Fruit fly (Drosophila melanogaster): ENCODE data around the gene Ten-a.

The Ten-a gene

dm6 chrX:12203555-12203955 lies 160.1 kb downstream of the Ten-a start (continued):
- TF ChIP-seq tx (GFP tag; optimal IDR thresholded peaks at IDR 0.05): no peak
- peak; percentile 34 for TF ChIP-seq CG7786 (GFP tag; optimal IDR thresholded peaks at IDR 0.05)
- no peak for TF ChIP-seq wdn (GFP tag; IDR thresholded peaks at IDR 0.05)
- TF ChIP-seq shn (GFP tag; optimal IDR thresholded peaks at IDR 0.05): peak; percentile 70
- peak in 1 of 3 experiments; percentile 20 for TF ChIP-seq lola (GFP tag; optimal IDR thresholded peaks at IDR 0.05)
- peak; percentile 53; the same call in 1 of the 2 replicates for TF ChIP-seq Bgb (GFP tag; IDR thresholded peaks at IDR 0.05; ENCODE audit: partially characterized antibody)
- TF ChIP-seq CG8359 (GFP tag; optimal IDR thresholded peaks at IDR 0.05; ENCODE audit: borderline replicate concordance): peak; percentile 42
- no peak for TF ChIP-seq ro (GFP tag; IDR thresholded peaks at IDR 0.05)
- TF ChIP-seq Hmx (GFP tag; optimal IDR thresholded peaks at IDR 0.05): no peak
- TF ChIP-seq ham (GFP tag; IDR thresholded peaks at IDR 0.05): no peak
- peak; percentile 20; the same call in 1 of the 3 replicates for TF ChIP-seq row (GFP tag; IDR thresholded peaks at IDR 0.05)
- TF ChIP-seq CG10209 (GFP tag; optimal IDR thresholded peaks at IDR 0.05): peak; percentile 57
- TF ChIP-seq da (GFP tag; optimal IDR thresholded peaks at IDR 0.05): no peak
- TF ChIP-seq ftz-f1 (GFP tag; optimal IDR thresholded peaks at IDR 0.05): peak; percentile 55
- TF ChIP-seq B-H1 (GFP tag; IDR thresholded peaks at IDR 0.05): peak; percentile 23; the same call in 1 of the 3 replicates
- TF ChIP-seq CG7271 (tag; optimal IDR thresholded peaks at IDR 0.05): peak; percentile 85
- TF ChIP-seq bab2 (GFP tag; optimal IDR thresholded peaks at IDR 0.05): no peak
- TF ChIP-seq toy (GFP tag; IDR thresholded peaks at IDR 0.05): no peak
- TF ChIP-seq dpn (GFP tag; optimal IDR thresholded peaks at IDR 0.05): peak; percentile 12 to 67
- TF ChIP-seq CG5953 (GFP tag; IDR thresholded peaks at IDR 0.05): peak; percentile 61; the same call in 1 of the 2 replicates
- peak; percentile 61 for TF ChIP-seq schlank (tag; optimal IDR thresholded peaks at IDR 0.05)
- no peak for TF ChIP-seq kay (GFP tag; optimal IDR thresholded peaks at IDR 0.05)
- TF ChIP-seq CG7745 (tag; optimal IDR thresholded peaks at IDR 0.05): peak; percentile 10
- TF ChIP-seq eyg (GFP tag; optimal IDR thresholded peaks at IDR 0.05): peak; percentile 54
- peak; percentile 91 for TF ChIP-seq chm (GFP tag; IDR thresholded peaks at IDR 0.05)
- peak; percentile 83 for TF ChIP-seq CG6854 (GFP tag; optimal IDR thresholded peaks at IDR 0.05)
- TF ChIP-seq cad (GFP tag; optimal IDR thresholded peaks at IDR 0.05): no peak
- TF ChIP-seq sob (GFP tag; IDR thresholded peaks at IDR 0.05): peak; percentile 78
- TF ChIP-seq Dbx (GFP tag; IDR thresholded peaks at IDR 0.05): peak; percentile 72; the same call in 2 of the 3 replicates
- no peak for TF ChIP-seq Aef1 (GFP tag; IDR thresholded peaks at IDR 0.05)
- TF ChIP-seq onecut (GFP tag; IDR thresholded peaks at IDR 0.05): peak; percentile 86
- peak; percentile 88 for TF ChIP-seq ash1 (GFP tag; optimal IDR thresholded peaks at IDR 0.05)
- no peak for TF ChIP-seq Doc2 (GFP tag; IDR thresholded peaks at IDR 0.05)
- TF ChIP-seq Antp (GFP tag; optimal IDR thresholded peaks at IDR 0.05): peak; percentile 65
- peak; percentile 30 for TF ChIP-seq CG12155 (GFP tag; optimal IDR thresholded peaks at IDR 0.05)
- TF ChIP-seq CG5180 (GFP tag; optimal IDR thresholded peaks at IDR 0.05): peak; percentile 66
- peak; percentile 3 for TF ChIP-seq Dp (GFP tag; optimal IDR thresholded peaks at IDR 0.05)
- TF ChIP-seq luna (GFP tag; optimal IDR thresholded peaks at IDR 0.05): peak; percentile 43
- peak; percentile 36; the same call in 1 of the 2 replicates for TF ChIP-seq amos (GFP tag; IDR thresholded peaks at IDR 0.05; ENCODE audit: partially characterized antibody)
- TF ChIP-seq dati (GFP tag; IDR thresholded peaks at IDR 0.05): 0 out of 2 replicates have a peak, but pooled peaks have one; percentile 20
- TF ChIP-seq bigmax (GFP tag; optimal IDR thresholded peaks at IDR 0.05): peak; percentile 58
- TF ChIP-seq tin (GFP tag; optimal IDR thresholded peaks at IDR 0.05): peak; percentile 27
- TF ChIP-seq Adf1 (GFP tag; IDR thresholded peaks at IDR 0.05): peak; percentile 64
- TF ChIP-seq Dref (GFP tag; IDR thresholded peaks at IDR 0.05): no peak
- TF ChIP-seq D (optimal IDR thresholded peaks at IDR 0.05): peak; percentile 49
- peak; percentile 59 for TF ChIP-seq D (GFP tag; optimal IDR thresholded peaks at IDR 0.05)
- no peak; the same call in 1 of the 2 replicates for TF ChIP-seq inv (GFP tag; IDR thresholded peaks at IDR 0.05; ENCODE audit: partially characterized antibody)
- peak; percentile 64; the same call in 1 of the 2 replicates for TF ChIP-seq ara (GFP tag; IDR thresholded peaks at IDR 0.05)
- no peak for TF ChIP-seq Lim3 (GFP tag; IDR thresholded peaks at IDR 0.05)
- TF ChIP-seq Max (GFP tag; optimal IDR thresholded peaks at IDR 0.05): peak; percentile 51
- TF ChIP-seq pfk (GFP tag; optimal IDR thresholded peaks at IDR 0.05): peak; percentile 70
